Worm (Caenorhabditis elegans) whole organism, L3 larva: ENCODE results near the gene srg-57.
A peak's percentile ranks its signal among the peaks of the same experiment; 100 is the strongest.

Experiments
- R02D3.7 ChIP-seq: fragments of 150-350 bp; optimal IDR thresholded peaks from 2 replicates; lab custom pipeline; 2014; ENCODE audit warnings: missing biosample characterization, missing genetic modification characterization
- ZK546.5 ChIP-seq: sonication (generic microtip); optimal IDR thresholded peaks from 2 replicates; lab custom pipeline; 2017; ENCODE audit warnings: missing biosample characterization, missing genetic modification characterization
- aly-2 ChIP-seq: fragments of 150-350 bp; optimal IDR thresholded peaks from 2 replicates; lab custom pipeline; 2014; ENCODE audit warnings: missing biosample characterization, missing genetic modification characterization
- ama-1 ChIP-seq: fragments of 150-350 bp; optimal IDR thresholded peaks from 2 replicates; lab custom pipeline; 2018
- ceh-16 ChIP-seq: sonication (generic microtip); optimal IDR thresholded peaks from 2 replicates; lab custom pipeline; 2017; ENCODE audit warnings: missing biosample characterization, missing genetic modification characterization
- ceh-28 ChIP-seq: fragments of 150-350 bp; optimal IDR thresholded peaks from 2 replicates; lab custom pipeline; 2014; ENCODE audit warnings: missing biosample characterization, missing genetic modification reagents, missing genetic modification characterization
- ceh-82 ChIP-seq: fragments of 150-350 bp; optimal IDR thresholded peaks from 2 replicates; lab custom pipeline; 2014; ENCODE audit warnings: missing biosample characterization, missing genetic modification characterization
- ceh-9 ChIP-seq: sonication (generic microtip); optimal IDR thresholded peaks from 2 replicates; lab custom pipeline; 2018; ENCODE audit warnings: missing biosample characterization, missing genetic modification characterization
- egl-5 ChIP-seq: fragments of 150-350 bp; optimal IDR thresholded peaks from 2 replicates; lab custom pipeline; 2017; ENCODE audit warnings: missing biosample characterization, missing genetic modification reagents, missing genetic modification characterization, inconsistent platforms
- elt-1 ChIP-seq: fragments of 150-350 bp; optimal IDR thresholded peaks from 2 replicates; lab custom pipeline; 2014; ENCODE audit warnings: missing biosample characterization, missing genetic modification characterization
- elt-2 ChIP-seq: sonication (generic microtip); optimal IDR thresholded peaks from 2 replicates; lab custom pipeline; 2016; ENCODE audit warnings: missing genetic modification reagents, mild to moderate bottlenecking, missing genetic modification characterization, missing compliant biosample characterization
- fkh-10 ChIP-seq: sonication (generic microtip); optimal IDR thresholded peaks from 2 replicates; lab custom pipeline; 2017; ENCODE audit warnings: missing biosample characterization, missing genetic modification reagents, missing genetic modification characterization
- fkh-2 ChIP-seq: fragments of 150-350 bp; optimal IDR thresholded peaks from 2 replicates; lab custom pipeline; 2014; ENCODE audit warnings: missing biosample characterization, missing genetic modification reagents, missing genetic modification characterization
- fos-1 ChIP-seq: fragments of 150-350 bp; optimal IDR thresholded peaks from 2 replicates; lab custom pipeline; 2014; ENCODE audit warnings: missing biosample characterization, missing genetic modification characterization
- hmg-11 ChIP-seq: sonication (generic microtip); optimal IDR thresholded peaks from 2 replicates; lab custom pipeline; 2016; ENCODE audit warnings: missing genetic modification characterization, missing compliant biosample characterization
- jun-1 ChIP-seq: fragments of 150-350 bp; optimal IDR thresholded peaks from 2 replicates; lab custom pipeline; 2014; ENCODE audit warnings: missing biosample characterization, missing genetic modification reagents, missing genetic modification characterization
- lin-15B ChIP-seq: fragments of 150-350 bp; optimal IDR thresholded peaks from 2 replicates; lab custom pipeline; 2014; ENCODE audit warnings: missing biosample characterization, missing genetic modification characterization
- lin-39 ChIP-seq: fragments of 150-350 bp; optimal IDR thresholded peaks from 2 replicates; lab custom pipeline; 2018; ENCODE audit warnings: missing biosample characterization, missing genetic modification reagents, missing genetic modification characterization
- lsy-12 ChIP-seq: sonication (generic microtip); optimal IDR thresholded peaks from 2 replicates; lab custom pipeline; 2016; ENCODE audit warnings: mild to moderate bottlenecking, missing genetic modification characterization, missing compliant biosample characterization
- mdl-1 ChIP-seq: fragments of 150-350 bp; optimal IDR thresholded peaks from 2 replicates; lab custom pipeline; 2014; ENCODE audit warnings: missing biosample characterization, missing genetic modification characterization
- nfya-1 ChIP-seq: sonication (generic microtip); optimal IDR thresholded peaks from 2 replicates; lab custom pipeline; 2017; ENCODE audit warnings: missing genetic modification characterization, mild to moderate bottlenecking, missing compliant biosample characterization, antibody characterized with exemption, moderate library complexity; ENCODE audit not compliant: insufficient read depth
- nhr-12 ChIP-seq: fragments of 150-350 bp; optimal IDR thresholded peaks from 2 replicates; lab custom pipeline; 2014; ENCODE audit warnings: missing biosample characterization, missing genetic modification characterization
- nhr-23 ChIP-seq: fragments of 150-350 bp; optimal IDR thresholded peaks from 2 replicates; lab custom pipeline; 2014; ENCODE audit warnings: missing biosample characterization, missing genetic modification reagents, missing genetic modification characterization
- nhr-25 ChIP-seq: sonication (generic microtip); optimal IDR thresholded peaks from 2 replicates; lab custom pipeline; 2017; ENCODE audit warnings: missing biosample characterization, missing genetic modification characterization
- nhr-28 ChIP-seq: fragments of 150-350 bp; optimal IDR thresholded peaks from 2 replicates; lab custom pipeline; 2014; ENCODE audit warnings: missing biosample characterization, missing genetic modification characterization
- nhr-43 ChIP-seq: sonication (generic microtip); optimal IDR thresholded peaks from 2 replicates; lab custom pipeline; 2016; ENCODE audit warnings: mild to moderate bottlenecking, missing genetic modification characterization, missing compliant biosample characterization; ENCODE audit not compliant: poor library complexity, severe bottlenecking
- nhr-67 ChIP-seq: fragments of 150-350 bp; optimal IDR thresholded peaks from 2 replicates; lab custom pipeline; 2014; ENCODE audit warnings: missing biosample characterization, missing genetic modification characterization
- nhr-76 ChIP-seq: fragments of 150-350 bp; sonication (generic microtip); optimal IDR thresholded peaks from 5 replicates; lab custom pipeline; 2014; ENCODE audit warnings: missing biosample characterization, missing genetic modification characterization
- nhr-77 ChIP-seq: fragments of 150-350 bp; optimal IDR thresholded peaks from 2 replicates; lab custom pipeline; 2014; ENCODE audit warnings: missing biosample characterization, missing genetic modification characterization
- pha-4 ChIP-seq: fragments of 150-350 bp; optimal IDR thresholded peaks from 2 replicates; lab custom pipeline; 2014; ENCODE audit warnings: missing biosample characterization, missing genetic modification reagents, missing genetic modification characterization
- pqm-1 ChIP-seq: fragments of 150-350 bp; optimal IDR thresholded peaks from 2 replicates; lab custom pipeline; 2017; ENCODE audit warnings: missing biosample characterization, missing genetic modification characterization, inconsistent platforms
- sea-2 ChIP-seq: fragments of 150-350 bp; sonication (generic microtip); optimal IDR thresholded peaks from 4 replicates; lab custom pipeline; 2014; ENCODE audit warnings: missing biosample characterization, missing genetic modification reagents, missing genetic modification characterization
- skn-1 ChIP-seq: fragments of 150-350 bp; optimal IDR thresholded peaks from 2 replicates; lab custom pipeline; 2014; ENCODE audit warnings: missing biosample characterization, missing genetic modification characterization
- tbx-2 ChIP-seq: sonication (generic microtip); optimal IDR thresholded peaks from 2 replicates; lab custom pipeline; 2016; ENCODE audit warnings: mild to moderate bottlenecking, missing genetic modification characterization, missing compliant biosample characterization
- unc-62 ChIP-seq: fragments of 150-350 bp; sonication (generic microtip); optimal IDR thresholded peaks from 4 replicates; lab custom pipeline; 2014; ENCODE audit warnings: missing biosample characterization, missing genetic modification reagents, missing genetic modification characterization
- zag-1 ChIP-seq: fragments of 150-350 bp; optimal IDR thresholded peaks from 2 replicates; lab custom pipeline; 2014; ENCODE audit warnings: missing biosample characterization, missing genetic modification characterization
- ztf-11 ChIP-seq: fragments of 150-350 bp; optimal IDR thresholded peaks from 2 replicates; lab custom pipeline; 2014; ENCODE audit warnings: missing biosample characterization, missing genetic modification characterization
- ztf-4 ChIP-seq: fragments of 150-350 bp; optimal IDR thresholded peaks from 2 replicates; lab custom pipeline; 2014; ENCODE audit warnings: missing biosample characterization, missing genetic modification characterization

Gene srg-57

ce11 chrV:2722555-2722954, 11.7 kb downstream of the srg-57 start, which contains the start of gene srg-60:
Gene srg-60, minus strand, starts transcription at chrV:2722655.
- no peak for TF ChIP-seq elt-2 (tag; lab: Kevin White, UChicago)
- no peak for TF ChIP-seq fos-1 (tag; lab: Kevin White, UChicago)
- no peak for TF ChIP-seq ceh-82 (tag; lab: Kevin White, UChicago)
- no peak for TF ChIP-seq lsy-12
- TF ChIP-seq ZK546.5 (tag; lab: Kevin White, UChicago) = no peak
- no peak for TF ChIP-seq ztf-11 (tag; lab: Kevin White, UChicago)
- TF ChIP-seq pha-4 (tag; lab: Kevin White, UChicago) = no peak
- no peak for TF ChIP-seq mdl-1
- TF ChIP-seq fkh-2 (tag; lab: Kevin White, UChicago) = no peak
- TF ChIP-seq, all 47 proteins: peak for 0

- no peak for TF ChIP-seq unc-62 (GFP tag; lab: Kevin White, UChicago)
- TF ChIP-seq ceh-9 = no peak
- no peak for TF ChIP-seq lin-15B (tag; lab: Kevin White, UChicago)
- no peak for TF ChIP-seq ama-1 (lab: Kevin White, UChicago)
- no peak for TF ChIP-seq fos-1 (tag; lab: Kevin White, UChicago)
- no peak for TF ChIP-seq skn-1 (tag; lab: Kevin White, UChicago)
Measured at ce11 chrV:2720763-2721162, 13.5 kb downstream of the srg-57 start, which contains the start of gene srt-27. Gene srt-27, minus strand, starts transcription at chrV:2720863.

DNA sequence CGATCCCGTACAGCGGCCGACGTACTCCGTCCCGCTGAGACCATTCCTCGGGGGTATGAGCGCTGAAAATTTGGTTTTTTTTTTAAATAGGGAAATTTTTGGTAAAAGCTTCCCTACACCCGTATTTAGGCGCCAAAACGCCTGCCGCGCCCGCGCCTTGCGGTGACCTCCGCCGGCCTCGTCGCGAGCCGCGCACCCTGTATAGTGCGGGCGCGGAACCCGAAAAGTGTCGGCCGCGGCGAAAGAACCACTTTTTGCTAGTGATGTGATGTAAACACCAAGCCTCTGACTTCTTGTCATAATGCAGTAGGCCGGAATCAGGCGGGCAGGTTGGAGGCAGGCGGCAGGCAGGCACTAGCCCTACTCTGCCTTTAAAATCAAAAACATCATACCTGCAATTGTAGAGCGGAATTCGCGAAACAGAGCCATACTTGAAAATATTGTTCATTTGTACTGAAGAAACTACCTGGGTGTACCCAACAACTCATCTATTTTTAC, 15.5 kb downstream of the srg-57 start, which contains the start of gene srt-29:
srt-29 (minus strand) TSS at position 448 of the 498 bp plus-strand sequence.
- TF ChIP-seq unc-62 (GFP tag; lab: Kevin White, UChicago) = no peak

ce11 chrV:2716933-2717332, 17.3 kb downstream of the srg-57 start:
- TF ChIP-seq egl-5 (tag; lab: Kevin White, UChicago) = no peak
- TF ChIP-seq nhr-43 (tag; lab: Kevin White, UChicago) = no peak
- no peak for TF ChIP-seq mdl-1
- TF ChIP-seq nhr-23 (tag; lab: Kevin White, UChicago) = no peak
- no peak for TF ChIP-seq ceh-28
- no peak for TF ChIP-seq aly-2 (tag; lab: Kevin White, UChicago)
- no peak for TF ChIP-seq nhr-12 (tag; lab: Kevin White, UChicago)
- no peak for TF ChIP-seq tbx-2 (tag; lab: Kevin White, UChicago)
- no peak for TF ChIP-seq hmg-11 (tag; lab: Kevin White, UChicago)
- no peak for TF ChIP-seq nhr-76
- no peak for TF ChIP-seq fkh-10 (GFP tag; lab: Kevin White, UChicago)
- TF ChIP-seq elt-2 (tag; lab: Kevin White, UChicago) = no peak
- no peak for TF ChIP-seq nhr-77 (tag; lab: Kevin White, UChicago)
- no peak for TF ChIP-seq ZK546.5 (tag; lab: Kevin White, UChicago)
- no peak for TF ChIP-seq elt-1 (tag; lab: Kevin White, UChicago)
- TF ChIP-seq sea-2 (GFP tag; lab: Kevin White, UChicago) = no peak

DNA sequence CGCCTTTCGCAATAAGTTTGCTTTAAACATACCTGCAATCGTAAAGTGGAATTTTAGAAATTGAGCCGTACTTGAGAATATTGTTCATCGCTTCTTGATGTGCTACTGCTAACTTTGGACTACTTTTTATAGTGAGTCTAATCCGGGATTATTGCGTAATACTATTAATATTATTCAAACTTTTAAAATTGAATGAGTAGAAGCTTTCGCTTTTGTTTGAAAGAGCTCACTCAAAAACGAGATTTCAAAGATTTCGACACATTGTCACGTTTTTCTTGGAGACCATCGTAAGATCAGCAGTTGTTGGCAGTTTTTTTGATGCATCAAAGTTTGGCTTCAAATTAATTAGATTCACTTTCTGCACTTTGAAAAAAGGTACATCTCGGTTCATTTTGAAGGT, 20.7 kb downstream of the srg-57 start, which contains the start of gene srt-28:
srt-28 (minus strand) TSS at position 101 of the 400 bp plus-strand sequence.
- no peak for TF ChIP-seq pqm-1 (tag; lab: Kevin White, UChicago)
- no peak for TF ChIP-seq R02D3.7
- TF ChIP-seq ZK546.5 (tag; lab: Kevin White, UChicago) = no peak
- TF ChIP-seq ztf-4 (tag; lab: Kevin White, UChicago) = no peak
- no peak for TF ChIP-seq nhr-67 (tag; lab: Kevin White, UChicago)
- TF ChIP-seq zag-1 (tag; lab: Kevin White, UChicago) = no peak

DNA sequence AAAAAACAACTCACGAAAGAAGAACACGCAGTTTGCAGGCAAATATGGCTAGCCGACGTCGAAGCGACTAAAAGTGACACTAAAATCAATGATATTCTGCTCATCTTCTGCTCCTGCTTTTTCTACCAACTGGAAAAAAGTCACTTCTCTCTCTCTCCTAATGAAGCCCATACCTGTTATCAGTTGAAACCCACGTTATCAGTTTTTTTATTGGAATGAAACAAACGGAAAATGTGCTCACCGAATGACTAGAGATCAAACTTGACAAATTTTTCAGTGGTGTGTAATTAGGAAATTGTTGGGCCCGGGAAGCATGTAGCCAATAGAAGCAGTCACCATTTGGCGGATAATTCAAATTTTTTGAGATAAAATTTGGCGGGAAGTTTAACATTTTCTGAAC, 22.8 kb downstream of the srg-57 start, which contains the start of gene C24B9.3:
C24B9.3 (minus strand) TSS at position 171 of the 400 bp plus-strand sequence.
- TF ChIP-seq elt-2 (tag; lab: Kevin White, UChicago) (peak; percentile 86), lin-39 (tag; lab: Kevin White, UChicago) (no peak), nhr-28 (tag; lab: Kevin White, UChicago) (no peak), ztf-11 (tag; lab: Kevin White, UChicago) (no peak), nhr-23 (tag; lab: Kevin White, UChicago) (no peak), nhr-25 (tag; lab: Kevin White, UChicago) (no peak), nhr-43 (tag; lab: Kevin White, UChicago) (no peak), fos-1 (tag; lab: Kevin White, UChicago) (no peak), lin-15B (tag; lab: Kevin White, UChicago) (no peak), elt-1 (tag; lab: Kevin White, UChicago) (no peak), ceh-16 (tag; lab: Kevin White, UChicago) (no peak), mdl-1 (no peak), hmg-11 (tag; lab: Kevin White, UChicago) (no peak), jun-1 (tag; lab: Kevin White, UChicago) (no peak), fkh-10 (GFP tag; lab: Kevin White, UChicago) (no peak), skn-1 (tag; lab: Kevin White, UChicago) (no peak), nhr-76 (no peak), pqm-1 (tag; lab: Kevin White, UChicago) (peak; percentile 80), sea-2 (GFP tag; lab: Kevin White, UChicago) (no peak), nfya-1 (tag; lab: Kevin White, UChicago) (peak; percentile 14)
- TF ChIP-seq, all 47 proteins: peak for 3
